Worm (Caenorhabditis elegans) whole organism, L4 larva: ENCODE measurements around the gene pak-1.

ENCODE experiments used
- F26F4.8 ChIP-seq: fragments of 200-800 bp; sonication (Bioruptor generic); conservative IDR thresholded peaks from 2 replicates; pipeline ENCODE4 v1.3.6; 2022; ENCODE audit warnings: missing genetic modification characterization, missing compliant biosample characterization
- T20F7.1 ChIP-seq: fragments of 200-800 bp; sonication (Bioruptor generic); optimal IDR thresholded peaks from 2 replicates; lab custom pipeline; 2018; ENCODE audit warnings: mild to moderate bottlenecking, missing genetic modification characterization, missing compliant biosample characterization
- T26A8.4 ChIP-seq: fragments of 200-800 bp; sonication (Bioruptor generic); IDR thresholded peaks from 2 replicates; pipeline ENCODE4 v1.3.6; 2022; ENCODE audit warnings: missing genetic modification characterization, missing compliant biosample characterization
- Y5F2A.4 ChIP-seq: fragments of 200-800 bp; sonication (Bioruptor generic); optimal IDR thresholded peaks from 2 replicates; lab custom pipeline; 2018; ENCODE audit warnings: mild to moderate bottlenecking, missing genetic modification characterization, missing compliant biosample characterization
- aha-1 ChIP-seq: fragments of 150-350 bp; peaks from one replicate; lab custom pipeline; 2014; ENCODE audit warnings: missing biosample characterization, missing genetic modification characterization
- arid-1 ChIP-seq: fragments of 200-800 bp; sonication (Bioruptor generic); conservative IDR thresholded peaks from 2 replicates; pipeline ENCODE4 v1.3.6; 2022; ENCODE audit warnings: missing genetic modification reagents, missing genetic modification characterization, missing compliant biosample characterization
- ceh-28 ChIP-seq: fragments of 150-350 bp; optimal IDR thresholded peaks from 2 replicates; lab custom pipeline; 2014; ENCODE audit warnings: missing biosample characterization, missing genetic modification reagents, missing genetic modification characterization
- ceh-44 ChIP-seq: fragments of 200-800 bp; sonication (Bioruptor generic); IDR thresholded peaks from 2 replicates; pipeline ENCODE4 v1.3.6; 2022; ENCODE audit warnings: missing genetic modification reagents, missing genetic modification characterization, missing compliant biosample characterization
- ctbp-1 ChIP-seq: fragments of 200-800 bp; sonication (Bioruptor generic); IDR thresholded peaks from 2 replicates; pipeline ENCODE4 v1.3.6; 2022; ENCODE audit warnings: missing genetic modification reagents, missing genetic modification characterization, missing compliant biosample characterization
- daf-12 ChIP-seq: fragments of 150-350 bp; optimal IDR thresholded peaks from 2 replicates; lab custom pipeline; 2014; ENCODE audit warnings: missing biosample characterization, missing genetic modification reagents, missing genetic modification characterization
- daf-16 ChIP-seq, 3 experiments: sonication (generic microtip); optimal IDR thresholded peaks; 2 replicates each; lab custom pipeline; 2016 to 2017; ENCODE audit warnings: missing genetic modification characterization in 3 of 3, missing genetic modification reagents in 3 of 3, mild to moderate bottlenecking in 2 of 3, missing compliant biosample characterization in 2 of 3, missing biosample characterization in 1 of 3, moderate library complexity in 1 of 3
- daf-8 ChIP-seq: fragments of 200-800 bp; sonication (Bioruptor generic); IDR thresholded peaks from 2 replicates; pipeline ENCODE4 v1.3.6; 2022; ENCODE audit warnings: missing genetic modification characterization, missing compliant biosample characterization
- dve-1 ChIP-seq: sonication (generic microtip); optimal IDR thresholded peaks from 2 replicates; lab custom pipeline; 2017; ENCODE audit warnings: antibody characterized with exemption, mild to moderate bottlenecking, missing genetic modification characterization, missing compliant biosample characterization; ENCODE audit not compliant: insufficient read depth
- egl-43 ChIP-seq: fragments of 200-800 bp; sonication (Bioruptor generic); IDR thresholded peaks from 2 replicates; pipeline ENCODE4 v1.3.6; 2022; ENCODE audit warnings: missing genetic modification reagents, missing genetic modification characterization, missing compliant biosample characterization
- gei-8 ChIP-seq: fragments of 200-800 bp; sonication (Bioruptor generic); optimal IDR thresholded peaks from 2 replicates; lab custom pipeline; 2018; ENCODE audit warnings: mild to moderate bottlenecking, missing genetic modification characterization, missing compliant biosample characterization
- hif-1 ChIP-seq, 2 experiments: sonication (generic microtip); optimal IDR thresholded peaks; 2 replicates each; lab custom pipeline; 2016 to 2017; ENCODE audit warnings: missing compliant biosample characterization in 2 of 2, missing genetic modification characterization in 2 of 2, missing genetic modification reagents in 2 of 2, missing genotype in 2 of 2, mild to moderate bottlenecking in 1 of 2
- hlh-11 ChIP-seq: fragments of 200-800 bp; sonication (Bioruptor generic); optimal IDR thresholded peaks from 2 replicates; lab custom pipeline; 2018; ENCODE audit warnings: mild to moderate bottlenecking, missing genetic modification characterization, missing compliant biosample characterization
- hmg-1.1 ChIP-seq: fragments of 200-800 bp; sonication (Bioruptor generic); IDR thresholded peaks from 2 replicates; pipeline ENCODE4 v1.3.6; 2022; ENCODE audit warnings: missing genetic modification reagents, missing genetic modification characterization, missing compliant biosample characterization
- lim-7 ChIP-seq: fragments of 200-800 bp; sonication (Bioruptor generic); IDR thresholded peaks from 2 replicates; pipeline ENCODE4 v1.3.6; 2022; ENCODE audit warnings: missing genetic modification characterization, missing compliant biosample characterization
- lin-13 ChIP-seq: fragments of 150-350 bp; optimal IDR thresholded peaks from 2 replicates; lab custom pipeline; 2014; ENCODE audit warnings: missing biosample characterization, missing genetic modification reagents, missing genetic modification characterization
- lin-39 ChIP-seq: fragments of 150-350 bp; optimal IDR thresholded peaks from 2 replicates; lab custom pipeline; 2014; ENCODE audit warnings: missing biosample characterization, missing genetic modification reagents, missing genetic modification characterization
- lir-3 ChIP-seq: sonication (generic microtip); optimal IDR thresholded peaks from 2 replicates; lab custom pipeline; 2016; ENCODE audit warnings: mild to moderate bottlenecking, missing genetic modification characterization, missing compliant biosample characterization
- lsy-2 ChIP-seq, 2 experiments: fragments of 150-350 bp in 1 of 2; sonication (generic microtip) in 1 of 2; optimal IDR thresholded peaks; 2 replicates each; lab custom pipeline; 2014 to 2017; ENCODE audit warnings: missing biosample characterization in 2 of 2, missing genetic modification characterization in 2 of 2
- mdl-1 ChIP-seq, 2 experiments: fragments of 150-350 bp in 1 of 2; sonication (generic microtip) in 1 of 2; optimal IDR thresholded peaks; 2 replicates each; lab custom pipeline; 2014 to 2017; ENCODE audit warnings: missing biosample characterization in 2 of 2, missing genetic modification characterization in 2 of 2
- mdt-29 ChIP-seq: fragments of 200-800 bp; sonication (Bioruptor generic); IDR thresholded peaks from 2 replicates; pipeline ENCODE4 v1.3.6; 2022; ENCODE audit warnings: missing genetic modification reagents, missing genetic modification characterization, missing compliant biosample characterization
- mep-1 ChIP-seq: fragments of 150-350 bp; sonication (generic microtip); optimal IDR thresholded peaks from 3 replicates; lab custom pipeline; 2014; ENCODE audit warnings: missing biosample characterization, missing genetic modification characterization
- mes-2 ChIP-seq: sonication (generic microtip); optimal IDR thresholded peaks from 2 replicates; lab custom pipeline; 2016; ENCODE audit warnings: missing genotype, mild to moderate bottlenecking, missing genetic modification characterization, missing compliant biosample characterization; ENCODE audit not compliant: poor library complexity, severe bottlenecking
- mxl-3 ChIP-seq: fragments of 200-800 bp; sonication (Bioruptor generic); optimal IDR thresholded peaks from 2 replicates; lab custom pipeline; 2018; ENCODE audit warnings: mild to moderate bottlenecking, missing genetic modification characterization, missing compliant biosample characterization
- nhr-102 ChIP-seq: sonication (generic microtip); optimal IDR thresholded peaks from 2 replicates; lab custom pipeline; 2016; ENCODE audit warnings: mild to moderate bottlenecking, missing genetic modification characterization, moderate library complexity, missing compliant biosample characterization
- nhr-48 ChIP-seq: sonication (generic microtip); optimal IDR thresholded peaks from 2 replicates; lab custom pipeline; 2016; ENCODE audit warnings: mild to moderate bottlenecking, missing genetic modification characterization, missing compliant biosample characterization
- nhr-6 ChIP-seq: fragments of 150-350 bp; optimal IDR thresholded peaks from 2 replicates; lab custom pipeline; 2014; ENCODE audit warnings: missing biosample characterization, missing genetic modification characterization
- nhr-76 ChIP-seq: fragments of 150-350 bp; optimal IDR thresholded peaks from 2 replicates; lab custom pipeline; 2014; ENCODE audit warnings: missing biosample characterization, missing genetic modification characterization
- php-3 ChIP-seq: fragments of 200-800 bp; sonication (Bioruptor generic); IDR thresholded peaks from 2 replicates; pipeline ENCODE4 v1.3.6; 2022; ENCODE audit warnings: missing genetic modification reagents, missing genetic modification characterization, missing compliant biosample characterization
- rbr-2 ChIP-seq: sonication (generic microtip); optimal IDR thresholded peaks from 2 replicates; lab custom pipeline; 2016; ENCODE audit warnings: missing genotype, missing genetic modification characterization, missing compliant biosample characterization
- sdz-12 ChIP-seq: fragments of 200-800 bp; sonication (Bioruptor generic); optimal IDR thresholded peaks from 2 replicates; lab custom pipeline; 2018; ENCODE audit warnings: mild to moderate bottlenecking, missing genetic modification characterization, missing compliant biosample characterization
- set-16 ChIP-seq: fragments of 200-800 bp; sonication (Bioruptor generic); IDR thresholded peaks from 2 replicates; pipeline ENCODE4 v1.3.6; 2022; ENCODE audit warnings: missing genetic modification reagents, missing genetic modification characterization, missing compliant biosample characterization
- spr-3 ChIP-seq: fragments of 200-800 bp; sonication (Bioruptor generic); optimal IDR thresholded peaks from 2 replicates; lab custom pipeline; 2018; ENCODE audit warnings: mild to moderate bottlenecking, missing genetic modification characterization, missing compliant biosample characterization
- tra-1 ChIP-seq: fragments of 200-800 bp; sonication (Bioruptor generic); IDR thresholded peaks from 2 replicates; pipeline ENCODE4 v1.3.6; 2022; ENCODE audit warnings: missing genetic modification reagents, missing genetic modification characterization, missing compliant biosample characterization
- unc-130 ChIP-seq: sonication (generic microtip); optimal IDR thresholded peaks from 2 replicates; lab custom pipeline; 2016; ENCODE audit warnings: missing genetic modification reagents, missing genetic modification characterization, missing compliant biosample characterization
- unc-39 ChIP-seq: sonication (generic microtip); optimal IDR thresholded peaks from 2 replicates; lab custom pipeline; 2017; ENCODE audit warnings: missing biosample characterization, missing genetic modification characterization
- unc-62 ChIP-seq, 3 experiments: fragments of 150-350 bp in 1 of 3; sonication (generic microtip); optimal IDR thresholded peaks in 2 of 3; peaks in 1 of 3; 1 replicate in 1 of 3; 2 replicates in 2 of 3; lab custom pipeline; 2014 to 2017; ENCODE audit warnings: missing biosample characterization in 3 of 3, missing genetic modification characterization in 3 of 3, missing genetic modification reagents in 3 of 3, missing genotype in 1 of 3
- zag-1 ChIP-seq: fragments of 150-350 bp; optimal IDR thresholded peaks from 2 replicates; lab custom pipeline; 2014; ENCODE audit warnings: missing biosample characterization, missing genetic modification characterization
- zip-11 ChIP-seq: fragments of 200-800 bp; sonication (Bioruptor generic); IDR thresholded peaks from 2 replicates; pipeline ENCODE4 v1.3.6; 2022; ENCODE audit warnings: missing genetic modification characterization, missing compliant biosample characterization
- ztf-11 ChIP-seq: fragments of 150-350 bp; optimal IDR thresholded peaks from 2 replicates; lab custom pipeline; 2014; ENCODE audit warnings: missing biosample characterization, missing genetic modification characterization

Gene pak-1

DNA sequence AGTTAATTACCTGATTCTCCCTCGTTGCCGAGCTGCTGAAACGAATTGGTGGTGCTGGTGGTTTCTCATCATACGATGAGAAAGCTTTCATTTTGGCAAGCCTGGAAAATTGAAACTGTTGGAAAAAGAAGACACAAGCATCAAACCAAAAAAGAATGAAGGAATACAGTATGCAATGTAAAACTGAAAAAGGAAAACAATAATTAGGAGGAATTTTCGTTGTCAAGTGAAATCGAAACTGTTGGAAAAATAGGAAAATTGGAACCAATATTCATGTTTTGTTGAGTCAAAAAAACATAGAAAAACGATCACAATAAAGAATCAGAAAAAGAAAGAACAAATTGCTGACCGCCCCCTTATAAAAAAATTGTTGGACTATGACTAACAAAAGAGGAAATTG is at the start of gene pak-1:
pak-1 (minus strand) TSS at position 101 of the 400 bp plus-strand sequence.
- TF ChIP-seq Y5F2A.4 (GFP tag; lab: Kevin White, UChicago) = no peak
- TF ChIP-seq lsy-2 (tag; optimal IDR thresholded peaks at IDR 0.05; lab: Kevin White, UChicago) = no peak
- TF ChIP-seq tra-1 (GFP tag; lab: Robert Waterston, UW) = no peak
- no peak for TF ChIP-seq nhr-48 (tag; lab: Kevin White, UChicago)
- no peak for TF ChIP-seq arid-1 (GFP tag; lab: Robert Waterston, UW)
- TF ChIP-seq mep-1 = no peak
- TF ChIP-seq lir-3 (tag; lab: Kevin White, UChicago) = no peak
- TF ChIP-seq T20F7.1 (GFP tag; lab: Kevin White, UChicago) = no peak
- no peak for TF ChIP-seq F26F4.8
- no peak for TF ChIP-seq dve-1 (tag; lab: Kevin White, UChicago)
- TF ChIP-seq mes-2 (tag; lab: Kevin White, UChicago) = no peak
- TF ChIP-seq spr-3 (GFP tag; lab: Kevin White, UChicago) = no peak
- TF ChIP-seq set-16 (GFP tag; lab: Robert Waterston, UW) = no peak
- no peak for TF ChIP-seq ceh-28 (tag; lab: Kevin White, UChicago)
- no peak for TF ChIP-seq gei-8 (GFP tag; lab: Kevin White, UChicago)
- TF ChIP-seq hmg-1.1 (GFP tag; lab: Robert Waterston, UW) = no peak
- no peak for TF ChIP-seq zag-1 (tag; lab: Kevin White, UChicago)
- no peak for TF ChIP-seq lin-39
- no peak for TF ChIP-seq daf-8 (GFP tag; lab: Robert Waterston, UW)
- TF ChIP-seq unc-130 (GFP tag; lab: Kevin White, UChicago) = no peak

DNA sequence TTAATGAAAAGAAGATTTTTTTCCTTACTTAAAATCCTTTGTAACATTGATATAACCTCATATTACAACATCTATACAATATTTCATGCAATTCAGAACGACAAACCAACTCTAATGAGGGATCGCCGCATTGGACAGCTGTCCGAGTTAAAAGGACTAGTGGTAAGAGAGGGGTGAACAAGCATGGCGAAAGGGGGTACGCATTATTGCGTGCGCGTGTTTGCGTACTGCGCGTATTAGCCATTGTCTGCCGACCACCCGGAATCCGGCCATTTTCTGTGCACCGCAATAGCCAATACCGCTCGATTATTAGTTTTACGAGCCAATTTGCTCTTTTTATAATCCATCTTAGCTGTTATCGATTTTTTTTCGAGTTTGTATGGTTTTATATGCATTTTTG is 49.1 kb upstream of the pak-1 start, which contains the start of gene C15H9.4:
C15H9.4 (plus strand) TSS at position 93 of the 400 bp plus-strand sequence.
- TF ChIP-seq Y5F2A.4 (GFP tag; lab: Kevin White, UChicago) (no peak), mdt-29 (no peak), ztf-11 (tag; lab: Kevin White, UChicago) (no peak), mxl-3 (GFP tag; lab: Kevin White, UChicago) (peak; percentile 27), ceh-44 (GFP tag; lab: Robert Waterston, UW) (no peak), egl-43 (GFP tag; lab: Robert Waterston, UW) (0 out of 2 replicates have a peak, but pooled peaks have one; percentile 17), nhr-48 (tag; lab: Kevin White, UChicago) (no peak), nhr-6 (tag; lab: Kevin White, UChicago) (peak; percentile 19), set-16 (GFP tag; lab: Robert Waterston, UW) (no peak), mep-1 (peak; percentile 68), unc-39 (tag; lab: Kevin White, UChicago) (no peak), lsy-2 (tag; optimal IDR thresholded peaks at IDR 0.05; lab: Kevin White, UChicago) (peak in 1 of 2 experiments; percentile 65), sdz-12 (GFP tag; lab: Kevin White, UChicago) (no peak), lin-13 (GFP tag; lab: Kevin White, UChicago) (peak; percentile 27), T26A8.4 (GFP tag; lab: Robert Waterston, UW) (peak; percentile 21; the same call in 1 of the 2 replicates), ctbp-1 (GFP tag; lab: Robert Waterston, UW) (peak; percentile 56), lim-7 (no peak), rbr-2 (tag; lab: Kevin White, UChicago) (peak; percentile 8), daf-16 (GFP tag; optimal IDR thresholded peaks at IDR 0.05; lab: Kevin White, UChicago) (no peak), daf-16 (tag; optimal IDR thresholded peaks at IDR 0.05; lab: Kevin White, UChicago) (peak; percentile 34), zip-11 (GFP tag; lab: Robert Waterston, UW) (no peak), arid-1 (GFP tag; lab: Robert Waterston, UW) (peak; percentile 25; the same call in 1 of the 2 replicates), daf-12 (tag; lab: Kevin White, UChicago) (no peak), mdl-1 (tag; optimal IDR thresholded peaks at IDR 0.05; lab: Kevin White, UChicago) (peak in 1 of 2 experiments; percentile 7), hlh-11 (tag; lab: Kevin White, UChicago) (peak; percentile 30), mes-2 (tag; lab: Kevin White, UChicago) (peak; percentile 71), hif-1 (tag; optimal IDR thresholded peaks at IDR 0.05; lab: Kevin White, UChicago) (peak in 1 of 2 experiments; percentile 31), hmg-1.1 (GFP tag; lab: Robert Waterston, UW) (peak; percentile 73), unc-62 (GFP tag; optimal IDR thresholded peaks at IDR 0.05 in 1 of 2; lab: Kevin White, UChicago) (peak in 1 of 2 experiments; percentile 90), unc-62 (tag; optimal IDR thresholded peaks at IDR 0.05; lab: Kevin White, UChicago) (no peak), nhr-76 (tag; lab: Kevin White, UChicago) (no peak), aha-1 (tag; lab: Kevin White, UChicago) (peak; percentile 54), php-3 (0 out of 2 replicates have a peak, but pooled peaks have one; percentile 26), nhr-102 (tag; lab: Kevin White, UChicago) (peak; percentile 4)
